Fruit fly (Drosophila melanogaster) whole organism: ENCODE measurements around the gene CG43245.

ENCODE experiments used
- CG8478 ChIP-seq: fragments of >200 bp; optimal IDR thresholded peaks from 2 replicates; lab custom pipeline; 2018; ENCODE audit warnings: inconsistent platforms
- Dll ChIP-seq: fragments of >200 bp; optimal IDR thresholded peaks from 2 replicates; lab custom pipeline; 2017
- EcR ChIP-seq, 2 experiments: fragments of >200 bp; optimal IDR thresholded peaks; 2 replicates each; lab custom pipeline; 2017; ENCODE audit warnings: missing biosample characterization in 2 of 2, missing genetic modification characterization in 2 of 2, missing genetic modification reagents in 2 of 2
- pan ChIP-seq: fragments of >200 bp; optimal IDR thresholded peaks from 2 replicates; lab custom pipeline; 2017
- psq ChIP-seq: fragments of >200 bp; optimal IDR thresholded peaks from 2 replicates; lab custom pipeline; 2017
- usp ChIP-seq: fragments of >200 bp; optimal IDR thresholded peaks from 2 replicates; lab custom pipeline; 2017; ENCODE audit warnings: missing biosample characterization, missing genetic modification characterization, mixed read lengths

CG43245 gene

dm6 chr3L:10738347-10739108 is 33.2 kb upstream of the CG43245 start:
- TF ChIP-seq pan (lab: Kevin White, UChicago) (no peak), Dll (lab: Kevin White, UChicago) (peak; percentile 72)

- TF ChIP-seq usp (GFP tag; lab: Kevin White, UChicago) (no peak), EcR (GFP tag; optimal IDR thresholded peaks at IDR 0.05; lab: Kevin White, UChicago) (peak in 1 of 2 experiments; percentile 63), Dll (lab: Kevin White, UChicago) (peak; percentile 98), CG8478 (no peak), psq (no peak), pan (lab: Kevin White, UChicago) (no peak)
Observed at dm6 chr3L:10739109-10739665, 32.5 kb upstream of the CG43245 start.

dm6 chr3L:10739666-10740417 is 31.9 kb upstream of the CG43245 start:
- TF ChIP-seq Dll (lab: Kevin White, UChicago) (peak; percentile 95), EcR (GFP tag; optimal IDR thresholded peaks at IDR 0.05; lab: Kevin White, UChicago) (peak in 1 of 2 experiments; percentile 80), usp (GFP tag; lab: Kevin White, UChicago) (no peak)

DNA sequence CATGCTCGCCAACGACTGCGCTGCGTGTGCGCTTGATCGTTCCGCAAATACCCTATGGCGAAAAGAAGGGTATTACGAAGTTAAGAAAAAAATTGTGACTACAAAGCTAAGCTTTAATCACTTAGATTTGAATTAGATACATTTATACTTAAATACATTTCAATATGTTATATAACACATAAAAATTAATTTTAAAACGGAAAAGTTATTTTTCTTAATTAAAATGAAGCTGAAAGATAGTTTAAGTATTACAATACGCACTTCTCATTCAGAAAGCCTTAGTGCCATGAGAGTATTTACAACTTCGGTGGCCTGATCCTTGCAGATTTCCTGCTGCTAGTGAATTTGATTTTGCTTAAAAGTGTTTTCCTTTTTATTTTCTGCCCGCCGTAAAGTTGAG is 31.0 kb upstream of the CG43245 start:
- TF ChIP-seq psq (no peak), CG8478 (no peak), usp (GFP tag; lab: Kevin White, UChicago) (no peak), pan (lab: Kevin White, UChicago) (no peak), EcR (GFP tag; optimal IDR thresholded peaks at IDR 0.05; lab: Kevin White, UChicago) (no peak), Dll (lab: Kevin White, UChicago) (no peak)

DNA sequence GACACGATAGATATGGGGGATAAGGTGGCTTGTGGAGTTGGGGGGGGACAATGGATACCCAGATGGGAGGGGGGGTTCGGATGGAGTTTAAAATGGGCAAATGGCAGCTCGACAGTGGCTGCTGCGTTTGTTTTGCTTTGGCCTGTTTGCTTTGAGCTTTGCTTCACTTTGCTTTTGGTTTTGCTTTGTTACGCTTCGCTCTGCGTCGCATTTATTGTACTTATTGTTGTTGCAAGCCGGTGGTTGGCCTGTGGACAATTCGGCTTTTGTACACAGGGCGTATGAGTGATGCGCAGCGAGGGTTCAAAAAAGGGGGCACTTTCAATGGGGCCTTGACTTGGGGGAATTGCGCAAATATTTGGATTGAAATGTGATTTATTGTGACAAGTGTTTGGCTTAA is 30.6 kb upstream of the CG43245 start:
- TF ChIP-seq CG8478 (no peak), psq (no peak), EcR (GFP tag; optimal IDR thresholded peaks at IDR 0.05; lab: Kevin White, UChicago) (peak in 1 of 2 experiments; percentile 20)

DNA sequence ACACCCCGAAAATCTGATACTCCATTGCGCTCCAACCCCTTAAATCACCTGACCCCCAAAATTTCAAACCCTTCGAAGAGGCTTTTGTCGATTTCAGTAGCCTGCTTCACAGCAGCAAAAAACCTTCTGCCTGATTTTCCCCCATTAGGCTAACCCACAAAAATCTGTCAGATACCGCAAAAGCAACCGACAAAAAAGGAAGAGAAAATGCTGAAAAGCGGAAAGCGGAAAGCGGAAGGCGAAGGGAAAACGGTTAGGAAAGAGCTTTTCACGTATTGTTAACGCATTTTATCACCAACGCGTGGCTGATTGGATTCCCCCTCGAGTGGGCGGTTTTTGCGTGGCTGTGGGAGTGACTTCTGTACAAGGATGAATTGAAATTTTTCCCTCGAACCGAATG is 29.5 kb upstream of the CG43245 start:
- TF ChIP-seq pan (lab: Kevin White, UChicago) = no peak
- TF ChIP-seq usp (GFP tag; lab: Kevin White, UChicago) = no peak
- no peak for TF ChIP-seq psq
- no peak for TF ChIP-seq Dll (lab: Kevin White, UChicago)
- no peak for TF ChIP-seq EcR (GFP tag; optimal IDR thresholded peaks at IDR 0.05; lab: Kevin White, UChicago)
- TF ChIP-seq CG8478 = no peak

DNA sequence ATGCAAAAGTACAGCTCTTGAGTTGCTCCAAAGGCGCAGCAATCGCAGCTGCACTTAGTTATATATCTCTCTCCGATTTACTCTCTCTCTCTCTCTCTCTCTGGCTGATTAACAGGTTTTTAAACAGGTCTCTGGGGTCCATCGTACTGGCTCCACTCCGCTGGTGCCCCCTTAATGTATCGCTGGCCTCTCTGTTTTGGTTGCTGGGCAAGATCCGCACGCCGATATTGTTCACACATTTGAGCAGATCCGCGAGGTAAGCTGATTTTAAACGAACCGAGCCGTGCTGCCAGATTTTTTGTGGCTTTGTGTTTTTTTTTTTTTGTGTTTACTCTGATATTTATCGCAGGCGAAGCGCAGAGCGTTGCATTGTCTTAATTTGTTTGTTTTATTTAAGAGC is 28.9 kb upstream of the CG43245 start:
- TF ChIP-seq psq = no peak
- no peak for TF ChIP-seq EcR (GFP tag; optimal IDR thresholded peaks at IDR 0.05; lab: Kevin White, UChicago)
- TF ChIP-seq pan (lab: Kevin White, UChicago) = no peak
- TF ChIP-seq usp (GFP tag; lab: Kevin White, UChicago) = no peak
- TF ChIP-seq CG8478 = no peak
- TF ChIP-seq Dll (lab: Kevin White, UChicago) = peak; percentile 80

dm6 chr3L:10745547-10746189 is 26.1 kb upstream of the CG43245 start:
- no peak for TF ChIP-seq Dll (lab: Kevin White, UChicago)

DNA sequence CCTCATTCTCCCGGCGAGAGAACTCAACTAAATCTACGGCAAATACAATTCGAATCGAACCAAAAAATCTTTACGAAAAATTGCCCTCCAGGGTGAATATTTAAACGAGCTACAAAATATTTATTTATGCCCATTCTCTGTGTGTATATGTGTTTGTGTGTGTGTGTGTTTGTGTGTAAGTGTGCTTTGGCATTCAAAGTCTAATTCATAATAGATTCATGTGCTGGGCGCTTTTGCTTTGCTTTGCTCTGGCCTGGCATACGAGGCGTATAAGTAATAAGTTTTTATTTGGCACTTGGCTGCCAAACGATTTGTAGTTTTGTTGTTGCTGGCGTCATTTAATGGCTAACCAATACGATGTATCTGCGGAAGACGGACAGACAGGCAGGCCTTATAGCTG is 24.3 kb upstream of the CG43245 start:
- TF ChIP-seq Dll (lab: Kevin White, UChicago) = no peak
- no peak for TF ChIP-seq CG8478
- no peak for TF ChIP-seq pan (lab: Kevin White, UChicago)
- TF ChIP-seq usp (GFP tag; lab: Kevin White, UChicago) = no peak
- no peak for TF ChIP-seq EcR (GFP tag; optimal IDR thresholded peaks at IDR 0.05; lab: Kevin White, UChicago)
- no peak for TF ChIP-seq psq

DNA sequence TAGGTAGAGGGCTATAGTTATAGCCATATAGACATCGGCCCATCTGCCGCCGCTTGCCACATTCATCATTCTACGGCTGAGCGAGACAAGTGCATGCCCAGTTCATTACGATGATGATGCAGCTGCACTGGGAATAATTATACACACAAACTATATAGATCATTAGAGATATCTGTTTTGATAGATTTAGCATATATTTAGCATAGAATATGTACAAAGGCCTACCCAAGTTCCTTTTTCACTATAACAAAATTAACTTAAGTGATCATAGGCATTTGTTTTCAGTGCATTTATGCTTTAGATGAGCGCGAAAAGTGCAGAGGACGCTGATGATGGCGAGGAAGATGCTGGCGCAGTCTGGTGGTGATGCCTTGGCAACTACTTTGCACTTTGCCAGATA is 21.1 kb upstream of the CG43245 start:
- no peak for TF ChIP-seq usp (GFP tag; lab: Kevin White, UChicago)
- no peak for TF ChIP-seq pan (lab: Kevin White, UChicago)
- no peak for TF ChIP-seq psq
- TF ChIP-seq Dll (lab: Kevin White, UChicago) = no peak
- no peak for TF ChIP-seq EcR (GFP tag; optimal IDR thresholded peaks at IDR 0.05; lab: Kevin White, UChicago)
- no peak for TF ChIP-seq CG8478

DNA sequence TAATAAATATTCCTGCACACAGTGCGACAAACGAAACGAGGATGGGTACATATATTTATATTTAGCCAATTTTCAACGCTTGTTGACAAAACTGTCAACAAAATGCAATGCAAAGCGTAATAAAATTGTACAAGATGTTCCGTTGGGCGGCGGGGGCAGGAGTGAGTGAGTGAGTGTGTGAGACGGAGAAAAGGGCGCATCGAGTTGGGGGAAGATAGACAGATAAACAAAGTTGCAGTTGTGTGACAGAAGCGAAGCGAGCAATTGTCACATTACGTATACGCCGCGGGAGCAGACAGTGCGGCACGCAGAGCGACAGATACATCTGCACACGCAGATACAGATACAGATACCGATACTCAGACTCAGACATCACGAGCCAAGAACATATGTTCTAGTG is 20.4 kb upstream of the CG43245 start:
- TF ChIP-seq EcR (GFP tag; optimal IDR thresholded peaks at IDR 0.05; lab: Kevin White, UChicago) = no peak
- no peak for TF ChIP-seq usp (GFP tag; lab: Kevin White, UChicago)
- no peak for TF ChIP-seq psq
- TF ChIP-seq pan (lab: Kevin White, UChicago) = no peak
- no peak for TF ChIP-seq Dll (lab: Kevin White, UChicago)
- TF ChIP-seq CG8478 = no peak

DNA sequence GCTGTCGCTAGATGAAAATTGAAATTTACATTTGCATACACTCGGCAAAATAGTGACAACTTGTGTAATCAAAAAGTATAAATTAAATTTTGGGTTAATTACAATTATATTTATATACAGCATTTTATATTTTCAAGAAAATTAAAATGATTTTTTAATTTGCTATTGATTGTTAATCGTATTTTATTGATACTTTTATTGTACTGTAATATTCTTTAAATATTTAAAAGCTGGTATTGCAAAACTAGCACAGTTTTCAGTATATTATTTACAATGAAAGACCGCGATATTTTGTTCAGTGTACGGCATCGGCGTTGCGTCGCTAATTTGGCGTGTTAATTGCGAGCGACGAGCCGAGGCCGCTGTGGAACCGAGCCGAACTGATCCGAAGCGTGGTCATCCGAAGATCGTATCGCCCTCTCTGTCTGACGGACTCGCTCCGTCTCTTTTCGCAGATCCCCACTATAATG is 19.1 kb upstream of the CG43245 start:
- TF ChIP-seq pan (lab: Kevin White, UChicago) (no peak), Dll (lab: Kevin White, UChicago) (no peak), usp (GFP tag; lab: Kevin White, UChicago) (no peak), EcR (GFP tag; optimal IDR thresholded peaks at IDR 0.05; lab: Kevin White, UChicago) (no peak), psq (no peak), CG8478 (no peak)
